Fruit fly (Drosophila melanogaster): ENCODE results near the gene Polr3H.

dm6 chr3L:11680298-11680697, 31.7 kb downstream of the Polr3H start, which contains the start of gene CG32085:
- TF ChIP-seq psq (optimal IDR thresholded peaks at IDR 0.05): no peak
- TF ChIP-seq pan (optimal IDR thresholded peaks at IDR 0.05): no peak
- TF ChIP-seq Dll (optimal IDR thresholded peaks at IDR 0.05): peak; percentile 60
- no peak for TF ChIP-seq CG8478 (optimal IDR thresholded peaks at IDR 0.05)
- TF ChIP-seq usp (GFP tag; optimal IDR thresholded peaks at IDR 0.05): no peak
- TF ChIP-seq EcR (GFP tag; optimal IDR thresholded peaks at IDR 0.05): no peak

Measured in whole organism.